Worm (Caenorhabditis elegans) whole organism, L4 larva: ENCODE measurements around the gene W04G3.7.

ENCODE experiments used
- F37D6.2 ChIP-seq: sonication (generic microtip); optimal IDR thresholded peaks from 2 replicates; lab custom pipeline; 2016; ENCODE audit warnings: mild to moderate bottlenecking, missing genetic modification characterization, missing compliant biosample characterization
- T20F7.1 ChIP-seq: fragments of 200-800 bp; sonication (Bioruptor generic); optimal IDR thresholded peaks from 2 replicates; lab custom pipeline; 2018; ENCODE audit warnings: mild to moderate bottlenecking, missing genetic modification characterization, missing compliant biosample characterization
- Y48G9A.11 ChIP-seq: fragments of 200-800 bp; sonication (Bioruptor generic); IDR thresholded peaks from 2 replicates; pipeline ENCODE4 v1.3.6; 2022; ENCODE audit warnings: missing genetic modification reagents, missing genetic modification characterization, missing compliant biosample characterization
- Y5F2A.4 ChIP-seq: fragments of 200-800 bp; sonication (Bioruptor generic); optimal IDR thresholded peaks from 2 replicates; lab custom pipeline; 2018; ENCODE audit warnings: mild to moderate bottlenecking, missing genetic modification characterization, missing compliant biosample characterization
- ZK337.2 ChIP-seq: fragments of 200-800 bp; sonication (Bioruptor generic); IDR thresholded peaks from 2 replicates; pipeline ENCODE4 v1.3.6; 2022; ENCODE audit warnings: missing genetic modification reagents, missing genetic modification characterization, missing compliant biosample characterization
- aly-2 ChIP-seq: sonication (generic microtip); optimal IDR thresholded peaks from 2 replicates; lab custom pipeline; 2018; ENCODE audit warnings: missing biosample characterization, missing genetic modification characterization
- attf-4 ChIP-seq: sonication (generic microtip); optimal IDR thresholded peaks from 3 replicates; lab custom pipeline; 2017; ENCODE audit warnings: missing biosample characterization, missing genetic modification characterization
- ceh-20 ChIP-seq: fragments of 200-800 bp; sonication (Bioruptor generic); IDR thresholded peaks from 2 replicates; pipeline ENCODE4 v1.3.6; 2022; ENCODE audit warnings: missing genetic modification reagents, missing genetic modification characterization, missing compliant biosample characterization
- ceh-28 ChIP-seq: fragments of 150-350 bp; optimal IDR thresholded peaks from 2 replicates; lab custom pipeline; 2014; ENCODE audit warnings: missing biosample characterization, missing genetic modification reagents, missing genetic modification characterization
- dmd-6 ChIP-seq: fragments of 200-800 bp; sonication (Bioruptor generic); IDR thresholded peaks from 2 replicates; pipeline ENCODE4 v1.3.6; 2022; ENCODE audit warnings: missing genetic modification reagents, missing genetic modification characterization, missing compliant biosample characterization
- dmd-8 ChIP-seq: fragments of 200-800 bp; sonication (Bioruptor generic); IDR thresholded peaks from 2 replicates; pipeline ENCODE4 v1.3.6; 2022; ENCODE audit warnings: missing genetic modification characterization, missing compliant biosample characterization
- egl-27 ChIP-seq: sonication (generic microtip); optimal IDR thresholded peaks from 3 replicates; lab custom pipeline; 2017; ENCODE audit warnings: missing biosample characterization, missing genetic modification reagents, missing genetic modification characterization
- egl-43 ChIP-seq: fragments of 200-800 bp; sonication (Bioruptor generic); IDR thresholded peaks from 2 replicates; pipeline ENCODE4 v1.3.6; 2022; ENCODE audit warnings: missing genetic modification reagents, missing genetic modification characterization, missing compliant biosample characterization
- hlh-11 ChIP-seq: fragments of 200-800 bp; sonication (Bioruptor generic); optimal IDR thresholded peaks from 2 replicates; lab custom pipeline; 2018; ENCODE audit warnings: mild to moderate bottlenecking, missing genetic modification characterization, missing compliant biosample characterization
- hlh-30 ChIP-seq: sonication (generic microtip); optimal IDR thresholded peaks from 2 replicates; lab custom pipeline; 2017; ENCODE audit warnings: antibody characterized with exemption, mild to moderate bottlenecking, missing genetic modification characterization, missing compliant biosample characterization; ENCODE audit not compliant: insufficient read depth
- hmg-1.1 ChIP-seq: fragments of 200-800 bp; sonication (Bioruptor generic); IDR thresholded peaks from 2 replicates; pipeline ENCODE4 v1.3.6; 2022; ENCODE audit warnings: missing genetic modification reagents, missing genetic modification characterization, missing compliant biosample characterization
- jun-1 ChIP-seq: fragments of 150-350 bp; optimal IDR thresholded peaks from 2 replicates; lab custom pipeline; 2014; ENCODE audit warnings: missing biosample characterization, missing genetic modification reagents, missing genetic modification characterization
- lin-1 ChIP-seq: fragments of 200-800 bp; sonication (Bioruptor generic); IDR thresholded peaks from 2 replicates; pipeline ENCODE4 v1.3.6; 2022; ENCODE audit warnings: missing genetic modification reagents, missing genetic modification characterization, missing compliant biosample characterization
- lin-29 ChIP-seq: fragments of 200-800 bp; sonication (Bioruptor generic); IDR thresholded peaks from 2 replicates; pipeline ENCODE4 v1.3.6; 2022; ENCODE audit warnings: missing genetic modification reagents, missing genetic modification characterization, missing compliant biosample characterization
- lin-39 ChIP-seq: fragments of 150-350 bp; optimal IDR thresholded peaks from 2 replicates; lab custom pipeline; 2014; ENCODE audit warnings: missing biosample characterization, missing genetic modification reagents, missing genetic modification characterization
- mdt-29 ChIP-seq: fragments of 200-800 bp; sonication (Bioruptor generic); IDR thresholded peaks from 2 replicates; pipeline ENCODE4 v1.3.6; 2022; ENCODE audit warnings: missing genetic modification reagents, missing genetic modification characterization, missing compliant biosample characterization
- mxl-3 ChIP-seq: fragments of 200-800 bp; sonication (Bioruptor generic); optimal IDR thresholded peaks from 2 replicates; lab custom pipeline; 2018; ENCODE audit warnings: mild to moderate bottlenecking, missing genetic modification characterization, missing compliant biosample characterization
- nhr-28 ChIP-seq: fragments of 150-350 bp; optimal IDR thresholded peaks from 2 replicates; lab custom pipeline; 2014; ENCODE audit warnings: missing biosample characterization, missing genetic modification characterization
- nhr-42 ChIP-seq: fragments of 200-800 bp; sonication (Bioruptor generic); IDR thresholded peaks from 2 replicates; pipeline ENCODE4 v1.3.6; 2022; ENCODE audit warnings: missing genetic modification characterization, missing compliant biosample characterization
- nhr-48 ChIP-seq: sonication (generic microtip); optimal IDR thresholded peaks from 2 replicates; lab custom pipeline; 2016; ENCODE audit warnings: mild to moderate bottlenecking, missing genetic modification characterization, missing compliant biosample characterization
- nhr-76 ChIP-seq: fragments of 150-350 bp; optimal IDR thresholded peaks from 2 replicates; lab custom pipeline; 2014; ENCODE audit warnings: missing biosample characterization, missing genetic modification characterization
- pqm-1 ChIP-seq: sonication (generic microtip); optimal IDR thresholded peaks from 2 replicates; lab custom pipeline; 2017; ENCODE audit warnings: missing biosample characterization, missing genetic modification characterization
- saeg-2 ChIP-seq: fragments of 200-800 bp; sonication (Bioruptor generic); IDR thresholded peaks from 2 replicates; pipeline ENCODE4 v1.3.6; 2022; ENCODE audit warnings: missing genetic modification reagents, missing genetic modification characterization, missing compliant biosample characterization
- spr-1 ChIP-seq: sonication (generic microtip); optimal IDR thresholded peaks from 2 replicates; lab custom pipeline; 2016; ENCODE audit warnings: mild to moderate bottlenecking, missing genetic modification characterization, missing compliant biosample characterization
- tra-1 ChIP-seq: fragments of 200-800 bp; sonication (Bioruptor generic); IDR thresholded peaks from 2 replicates; pipeline ENCODE4 v1.3.6; 2022; ENCODE audit warnings: missing genetic modification reagents, missing genetic modification characterization, missing compliant biosample characterization
- unc-62 ChIP-seq, 3 experiments: fragments of 150-350 bp in 1 of 3; sonication (generic microtip); optimal IDR thresholded peaks in 2 of 3; peaks in 1 of 3; 1 replicate in 1 of 3; 2 replicates in 2 of 3; lab custom pipeline; 2014 to 2017; ENCODE audit warnings: missing biosample characterization in 3 of 3, missing genetic modification characterization in 3 of 3, missing genetic modification reagents in 3 of 3, missing genotype in 1 of 3
- vab-7 ChIP-seq: fragments of 200-800 bp; sonication (Bioruptor generic); IDR thresholded peaks from 2 replicates; pipeline ENCODE4 v1.3.6; 2022; ENCODE audit warnings: missing genetic modification reagents, missing genetic modification characterization, missing compliant biosample characterization
- zip-11 ChIP-seq: fragments of 200-800 bp; sonication (Bioruptor generic); IDR thresholded peaks from 2 replicates; pipeline ENCODE4 v1.3.6; 2022; ENCODE audit warnings: missing genetic modification characterization, missing compliant biosample characterization
- ztf-11 ChIP-seq: fragments of 150-350 bp; optimal IDR thresholded peaks from 2 replicates; lab custom pipeline; 2014; ENCODE audit warnings: missing biosample characterization, missing genetic modification characterization
- ztf-7 ChIP-seq: fragments of 150-350 bp; optimal IDR thresholded peaks from 2 replicates; lab custom pipeline; 2014; ENCODE audit warnings: missing biosample characterization, missing genetic modification characterization

The W04G3.7 gene

ce11 chrX:11068334-11068733 is 16.7 kb downstream of the W04G3.7 start, which contains the start of gene apt-9 (continued):
- TF ChIP-seq hlh-30 (tag; lab: Kevin White, UChicago) (no peak), F37D6.2 (tag; lab: Kevin White, UChicago) (no peak), ZK337.2 (GFP tag; lab: Robert Waterston, UW) (no peak), T20F7.1 (GFP tag; lab: Kevin White, UChicago) (no peak), pqm-1 (tag; lab: Kevin White, UChicago) (no peak), nhr-48 (tag; lab: Kevin White, UChicago) (no peak), hmg-1.1 (GFP tag; lab: Robert Waterston, UW) (peak; percentile 64; the same call in 1 of the 2 replicates), nhr-28 (tag; lab: Kevin White, UChicago) (no peak), egl-27 (tag; lab: Kevin White, UChicago) (no peak), lin-29 (GFP tag; lab: Robert Waterston, UW) (no peak), egl-43 (GFP tag; lab: Robert Waterston, UW) (no peak), ceh-28 (tag; lab: Kevin White, UChicago) (peak; percentile 16), hlh-11 (tag; lab: Kevin White, UChicago) (no peak), Y48G9A.11 (GFP tag; lab: Robert Waterston, UW) (no peak), aly-2 (tag; lab: Kevin White, UChicago) (no peak), jun-1 (tag; lab: Kevin White, UChicago) (no peak), mdt-29 (GFP tag; lab: Robert Waterston, UW) (no peak), lin-1 (GFP tag; lab: Robert Waterston, UW) (no peak), ceh-20 (GFP tag; lab: Robert Waterston, UW) (peak; percentile 43; the same call in 1 of the 2 replicates), ztf-11 (no peak), attf-4 (tag; lab: Kevin White, UChicago) (no peak)

ce11 chrX:11067256-11067655 is 17.8 kb downstream of the W04G3.7 start:
- TF ChIP-seq vab-7 (no peak), tra-1 (GFP tag; lab: Robert Waterston, UW) (no peak), egl-27 (tag; lab: Kevin White, UChicago) (no peak), nhr-76 (tag; lab: Kevin White, UChicago) (no peak), dmd-8 (GFP tag; lab: Robert Waterston, UW) (no peak), lin-39 (tag; lab: Kevin White, UChicago) (no peak)
- TF ChIP-seq, all 104 proteins: peak for 0

- TF ChIP-seq spr-1 (tag; lab: Kevin White, UChicago) = no peak
- TF ChIP-seq mxl-3 (GFP tag; lab: Kevin White, UChicago) = no peak
- peak in 1 of 2 experiments; percentile 91 for TF ChIP-seq unc-62 (GFP tag; optimal IDR thresholded peaks at IDR 0.05 in 1 of 2; lab: Kevin White, UChicago)
- TF ChIP-seq unc-62 (tag; optimal IDR thresholded peaks at IDR 0.05; lab: Kevin White, UChicago) = no peak
- TF ChIP-seq nhr-28 (tag; lab: Kevin White, UChicago) = peak; percentile 19
- peak; percentile 34; the same call in 1 of the 2 replicates for TF ChIP-seq egl-43 (GFP tag; lab: Robert Waterston, UW)
- TF ChIP-seq hlh-11 (tag; lab: Kevin White, UChicago) = peak; percentile 52
Measured at ce11 chrX:11064799-11065198, 20.3 kb downstream of the W04G3.7 start, which contains the start of gene lpr-4. lpr-4 (plus strand) TSS chrX:11065126.

- TF ChIP-seq nhr-42 (GFP tag; lab: Robert Waterston, UW) (no peak), ztf-7 (tag; lab: Kevin White, UChicago) (no peak), saeg-2 (GFP tag; lab: Robert Waterston, UW) (no peak), zip-11 (GFP tag; lab: Robert Waterston, UW) (no peak), dmd-6 (no peak), Y5F2A.4 (GFP tag; lab: Kevin White, UChicago) (no peak)
Measured at ce11 chrX:11061904-11062303, 23.2 kb downstream of the W04G3.7 start, which contains the start of gene lpr-5. lpr-5 (plus strand) TSS chrX:11062123.
